Fruit fly (Drosophila melanogaster) whole organism, embryonic: ENCODE measurements around the gene CG9691.
A peak's percentile ranks its signal among the peaks of the same experiment; 100 is the strongest.

Experiments
- Asciz ChIP-seq: fragments of 200-800 bp; sonication (Bioruptor generic); optimal IDR thresholded peaks from 2 replicates; lab custom pipeline; 2017; ENCODE audit warnings: missing biosample characterization, mild to moderate bottlenecking, missing genetic modification characterization, missing genetic modification reagents
- Blimp-1 ChIP-seq: fragments of 200-800 bp; sonication (Bioruptor generic); optimal IDR thresholded peaks from 3 replicates; lab custom pipeline; 2018; ENCODE audit warnings: missing biosample characterization, missing genetic modification characterization, mild to moderate bottlenecking, moderate library complexity, missing genetic modification reagents
- CG11456 ChIP-seq: fragments of 200-800 bp; sonication (Bioruptor generic); IDR thresholded peaks from 3 replicates; pipeline ENCODE4 v1.3.6; 2022; ENCODE audit warnings: missing biosample characterization, missing genetic modification characterization
- CG11560 ChIP-seq: fragments of 200-800 bp; sonication (Bioruptor generic); IDR thresholded peaks from 3 replicates; pipeline ENCODE4 v1.3.6; 2022; ENCODE audit warnings: missing biosample characterization, missing genetic modification characterization
- CG12744 ChIP-seq: fragments of 200-800 bp; sonication (Bioruptor generic); optimal IDR thresholded peaks from 2 replicates; lab custom pipeline; 2016; ENCODE audit warnings: missing biosample characterization, missing genetic modification characterization
- CG12769 ChIP-seq: fragments of 200-800 bp; sonication (Bioruptor generic); optimal IDR thresholded peaks from 2 replicates; lab custom pipeline; 2019; ENCODE audit warnings: missing biosample characterization, mild to moderate bottlenecking, missing genetic modification characterization, moderate library complexity
- CG13424 ChIP-seq: fragments of 200-800 bp; sonication (Bioruptor generic); optimal IDR thresholded peaks from 2 replicates; lab custom pipeline; 2019; ENCODE audit warnings: missing biosample characterization, mild to moderate bottlenecking, missing genetic modification characterization, moderate library complexity
- CG18764 ChIP-seq: fragments of 200-800 bp; sonication (Bioruptor generic); optimal IDR thresholded peaks from 3 replicates; lab custom pipeline; 2016; ENCODE audit warnings: missing biosample characterization, missing genetic modification characterization
- CG2116 ChIP-seq: fragments of 200-800 bp; sonication (Bioruptor generic); optimal IDR thresholded peaks from 3 replicates; lab custom pipeline; 2018; ENCODE audit warnings: missing biosample characterization, mild to moderate bottlenecking, missing genetic modification characterization
- CG2889 ChIP-seq: fragments of 200-800 bp; sonication (Bioruptor generic); IDR thresholded peaks from 3 replicates; pipeline ENCODE4 v1.3.6; 2022; ENCODE audit warnings: missing biosample characterization, missing genetic modification characterization
- CG31365 ChIP-seq: fragments of 200-800 bp; sonication (Bioruptor generic); optimal IDR thresholded peaks from 2 replicates; lab custom pipeline; 2018; ENCODE audit warnings: missing biosample characterization, mild to moderate bottlenecking, missing genetic modification characterization
- CG31388 ChIP-seq: fragments of 200-800 bp; sonication (Bioruptor generic); optimal IDR thresholded peaks from 2 replicates; lab custom pipeline; 2016; ENCODE audit warnings: missing biosample characterization, missing genetic modification characterization
- CG3407 ChIP-seq: fragments of 200-800 bp; sonication (Bioruptor generic); optimal IDR thresholded peaks from 2 replicates; lab custom pipeline; 2018; ENCODE audit warnings: missing biosample characterization, mild to moderate bottlenecking, missing genetic modification characterization
- CG4707 ChIP-seq: fragments of 200-800 bp; sonication (Bioruptor generic); optimal IDR thresholded peaks from 2 replicates; lab custom pipeline; 2018; ENCODE audit warnings: missing biosample characterization, mild to moderate bottlenecking, missing genetic modification characterization, moderate library complexity
- CG6683 ChIP-seq: fragments of 200-800 bp; sonication (Bioruptor generic); optimal IDR thresholded peaks from 2 replicates; lab custom pipeline; 2017; ENCODE audit warnings: missing biosample characterization, mild to moderate bottlenecking, missing genetic modification characterization, missing genetic modification reagents
- CG7372 ChIP-seq: fragments of 200-800 bp; sonication (Bioruptor generic); IDR thresholded peaks from 2 replicates; pipeline ENCODE4 v1.3.6; 2022; ENCODE audit warnings: missing biosample characterization, missing genetic modification characterization
- CG7745 ChIP-seq: fragments of 200-800 bp; sonication (Bioruptor generic); optimal IDR thresholded peaks from 2 replicates; lab custom pipeline; 2018; ENCODE audit warnings: missing biosample characterization, mild to moderate bottlenecking, missing genetic modification characterization, moderate library complexity
- CG8924 ChIP-seq: fragments of 200-800 bp; optimal IDR thresholded peaks from 3 replicates; lab custom pipeline; 2019; ENCODE audit warnings: missing biosample characterization, mild to moderate bottlenecking, missing genetic modification characterization, moderate library complexity
- CHES-1-like ChIP-seq: fragments of 200-800 bp; sonication (Bioruptor generic); optimal IDR thresholded peaks from 2 replicates; lab custom pipeline; 2016; ENCODE audit warnings: missing biosample characterization, missing genetic modification characterization
- Dip2 ChIP-seq: fragments of 200-800 bp; sonication (Bioruptor generic); IDR thresholded peaks from 2 replicates; pipeline ENCODE4 v1.3.6; 2022; ENCODE audit warnings: missing biosample characterization, missing genetic modification characterization
- Dp ChIP-seq: fragments of 200-800 bp; sonication (Bioruptor generic); optimal IDR thresholded peaks from 2 replicates; lab custom pipeline; 2018; ENCODE audit warnings: missing biosample characterization, mild to moderate bottlenecking, missing genetic modification characterization, moderate library complexity
- E2f2 ChIP-seq: fragments of 200-800 bp; sonication (Bioruptor generic); IDR thresholded peaks from 2 replicates; pipeline ENCODE4 v1.3.6; 2022; ENCODE audit warnings: missing biosample characterization, missing genetic modification characterization
- ERR ChIP-seq: fragments of 200-800 bp; sonication (Bioruptor generic); optimal IDR thresholded peaks from 2 replicates; lab custom pipeline; 2016; ENCODE audit warnings: missing biosample characterization, missing genetic modification characterization
- Fer1 ChIP-seq: fragments of 200-800 bp; sonication (Bioruptor generic); optimal IDR thresholded peaks from 2 replicates; lab custom pipeline; 2017; ENCODE audit warnings: missing biosample characterization, mild to moderate bottlenecking, missing genetic modification characterization
- Fer2 ChIP-seq: fragments of 200-800 bp; sonication (Bioruptor generic); optimal IDR thresholded peaks from 2 replicates; lab custom pipeline; 2018; ENCODE audit warnings: missing biosample characterization, mild to moderate bottlenecking, missing genetic modification characterization, moderate library complexity
- Fer3 ChIP-seq: fragments of 200-800 bp; sonication (Bioruptor generic); optimal IDR thresholded peaks from 2 replicates; lab custom pipeline; 2018; ENCODE audit warnings: missing biosample characterization, mild to moderate bottlenecking, missing genetic modification characterization, moderate library complexity
- Hey ChIP-seq: fragments of 200-800 bp; sonication (Bioruptor generic); optimal IDR thresholded peaks from 3 replicates; lab custom pipeline; 2018; ENCODE audit warnings: missing biosample characterization, mild to moderate bottlenecking, missing genetic modification characterization
- Hr39 ChIP-seq: fragments of >200 bp; optimal IDR thresholded peaks from 2 replicates; lab custom pipeline; 2017
- MBD-R2 ChIP-seq: fragments of 200-800 bp; sonication (Bioruptor generic); IDR thresholded peaks from 2 replicates; pipeline ENCODE4 v1.3.6; 2022; ENCODE audit warnings: missing biosample characterization, missing genetic modification characterization
- Meics ChIP-seq: fragments of 200-800 bp; sonication (Bioruptor generic); optimal IDR thresholded peaks from 2 replicates; lab custom pipeline; 2017; ENCODE audit warnings: missing biosample characterization, mild to moderate bottlenecking, missing genetic modification characterization
- Sox100B ChIP-seq: fragments of 200-800 bp; sonication (Bioruptor generic); optimal IDR thresholded peaks from 3 replicates; lab custom pipeline; 2018; ENCODE audit warnings: missing biosample characterization, mild to moderate bottlenecking, missing genetic modification characterization
- Ssrp ChIP-seq: fragments of 200-800 bp; sonication (Bioruptor generic); optimal IDR thresholded peaks from 2 replicates; lab custom pipeline; 2018; ENCODE audit warnings: missing biosample characterization, mild to moderate bottlenecking, missing genetic modification characterization, moderate library complexity
- TFAM ChIP-seq: fragments of 200-800 bp; sonication (Bioruptor generic); optimal IDR thresholded peaks from 2 replicates; lab custom pipeline; 2017; ENCODE audit warnings: missing biosample characterization, missing genetic modification characterization, inconsistent platforms
- ab ChIP-seq: fragments of 200-800 bp; sonication (Bioruptor generic); optimal IDR thresholded peaks from 2 replicates; lab custom pipeline; 2016; ENCODE audit warnings: missing biosample characterization, missing genetic modification characterization
- amos ChIP-seq: fragments of 200-800 bp; sonication (Bioruptor generic); IDR thresholded peaks from 2 replicates; pipeline ENCODE4 v1.3.6; 2022; ENCODE audit warnings: missing biosample characterization, missing genetic modification characterization; ENCODE audit not compliant: partially characterized antibody
- ash1 ChIP-seq: fragments of 200-800 bp; sonication (Bioruptor generic); optimal IDR thresholded peaks from 2 replicates; lab custom pipeline; 2018; ENCODE audit warnings: missing biosample characterization, mild to moderate bottlenecking, missing genetic modification characterization
- ato ChIP-seq: fragments of 200-800 bp; sonication (Bioruptor generic); IDR thresholded peaks from 2 replicates; pipeline ENCODE4 v1.3.6; 2022; ENCODE audit warnings: missing biosample characterization, missing genetic modification characterization; ENCODE audit not compliant: partially characterized antibody
- az2 ChIP-seq: fragments of 200-800 bp; sonication (Bioruptor generic); optimal IDR thresholded peaks from 3 replicates; lab custom pipeline; 2016; ENCODE audit warnings: missing biosample characterization, missing genetic modification characterization
- fd64A ChIP-seq: fragments of 200-800 bp; sonication (Bioruptor generic); optimal IDR thresholded peaks from 3 replicates; lab custom pipeline; 2018; ENCODE audit warnings: missing biosample characterization, mild to moderate bottlenecking, missing genetic modification characterization
- fd96Cb ChIP-seq: fragments of 200-800 bp; sonication (Bioruptor generic); optimal IDR thresholded peaks from 2 replicates; lab custom pipeline; 2018; ENCODE audit warnings: missing biosample characterization, mild to moderate bottlenecking, missing genetic modification characterization, moderate library complexity
- h ChIP-seq: fragments of >200 bp; optimal IDR thresholded peaks from 2 replicates; lab custom pipeline; 2017
- lov ChIP-seq, 2 experiments: fragments of 200-800 bp in 1 of 2; fragments of >200 bp in 1 of 2; sonication (Bioruptor generic) in 1 of 2; IDR thresholded peaks in 1 of 2; optimal IDR thresholded peaks in 1 of 2; 2 replicates in 1 of 2; 3 replicates in 1 of 2; pipeline versions ENCODE4 v1.3.6 to Lab custom; 2017 to 2022; ENCODE audit warnings: missing biosample characterization in 1 of 2, missing genetic modification characterization in 1 of 2
- luna ChIP-seq: fragments of 200-800 bp; sonication (Bioruptor generic); optimal IDR thresholded peaks from 2 replicates; lab custom pipeline; 2016; ENCODE audit warnings: missing biosample characterization, missing genetic modification characterization
- phol ChIP-seq: fragments of 200-800 bp; sonication (Bioruptor generic); optimal IDR thresholded peaks from 3 replicates; lab custom pipeline; 2018; ENCODE audit warnings: missing biosample characterization, mild to moderate bottlenecking, missing genetic modification characterization, moderate library complexity
- run ChIP-seq: fragments of 200-800 bp; sonication (Bioruptor generic); optimal IDR thresholded peaks from 3 replicates; lab custom pipeline; 2018; ENCODE audit warnings: missing biosample characterization, mild to moderate bottlenecking, missing genetic modification characterization
- salm ChIP-seq: fragments of 200-800 bp; sonication (Bioruptor generic); optimal IDR thresholded peaks from 2 replicates; lab custom pipeline; 2018; ENCODE audit warnings: missing biosample characterization, mild to moderate bottlenecking, missing genetic modification characterization
- shn ChIP-seq: fragments of 200-800 bp; sonication (Bioruptor generic); optimal IDR thresholded peaks from 3 replicates; lab custom pipeline; 2016; ENCODE audit warnings: missing biosample characterization, missing genetic modification characterization
- so ChIP-seq: fragments of 200-800 bp; sonication (Bioruptor generic); IDR thresholded peaks from 3 replicates; pipeline ENCODE4 v1.3.6; 2022; ENCODE audit warnings: missing biosample characterization, missing genetic modification characterization
- tio ChIP-seq: fragments of 200-800 bp; sonication (Bioruptor generic); optimal IDR thresholded peaks from 2 replicates; lab custom pipeline; 2017; ENCODE audit warnings: missing biosample characterization, missing genetic modification characterization, inconsistent platforms
- zf30C ChIP-seq: fragments of 200-800 bp; sonication (Bioruptor generic); optimal IDR thresholded peaks from 3 replicates; lab custom pipeline; 2018; ENCODE audit warnings: missing biosample characterization, mild to moderate bottlenecking, missing genetic modification characterization

CG9691 gene

DNA sequence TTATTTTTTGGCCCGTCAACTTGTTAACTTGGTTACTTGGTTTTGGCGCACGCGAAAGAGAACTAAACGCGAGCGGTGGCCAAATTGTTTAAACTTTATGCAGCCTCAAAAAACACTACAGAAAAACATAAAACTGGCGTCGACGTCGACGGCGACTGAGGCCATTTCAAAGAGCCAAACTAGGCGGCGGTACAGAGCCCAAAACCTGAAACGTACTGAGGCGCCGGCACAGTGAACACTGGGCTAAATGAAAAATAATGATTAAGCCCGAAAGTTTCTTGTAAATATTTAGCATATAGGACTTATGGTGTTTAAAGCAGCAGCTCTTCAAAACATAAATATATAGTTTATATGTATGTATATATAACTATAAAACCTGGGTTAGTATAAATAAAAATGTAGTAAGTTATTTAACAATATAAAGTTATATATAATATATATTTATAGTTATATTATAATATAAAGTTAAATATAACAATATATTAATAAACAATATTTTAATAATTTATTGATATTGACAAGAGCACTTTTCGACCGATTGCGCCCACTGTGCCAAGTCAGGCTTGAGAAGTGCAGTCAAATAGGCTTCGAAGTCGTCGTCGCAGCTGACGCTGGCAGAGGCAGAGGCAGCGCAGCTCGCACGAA lies 15.4 kb downstream of the CG9691 start, which contains the start of gene CG15249 (continued):
- TF ChIP-seq CG4707 (GFP tag; lab: Kevin White, UChicago): no peak
- TF ChIP-seq CG6683 (GFP tag; lab: Kevin White, UChicago): no peak
- no peak for TF ChIP-seq ato (GFP tag; lab: Robert Waterston, UW)
- TF ChIP-seq shn (GFP tag; lab: Kevin White, UChicago): no peak
- no peak for TF ChIP-seq lov (optimal IDR thresholded peaks at IDR 0.05; lab: Kevin White, UChicago)
- no peak for TF ChIP-seq lov (GFP tag; IDR thresholded peaks at IDR 0.05; lab: Robert Waterston, UW)
- TF ChIP-seq CG12769 (tag; lab: Kevin White, UChicago): no peak
- TF ChIP-seq fd64A (GFP tag; lab: Kevin White, UChicago): no peak
- no peak for TF ChIP-seq TFAM (GFP tag; lab: Kevin White, UChicago)
- peak; percentile 33; the same call in 1 of the 2 replicates for TF ChIP-seq E2f2 (GFP tag; lab: Robert Waterston, UW)
- TF ChIP-seq Hr39 (lab: Kevin White, UChicago): no peak
- TF ChIP-seq Fer3 (tag; lab: Kevin White, UChicago): no peak
- peak; percentile 74 for TF ChIP-seq CG8924 (tag; lab: Kevin White, UChicago)
- peak; percentile 51 for TF ChIP-seq Asciz
- no peak for TF ChIP-seq CG2116
- no peak for TF ChIP-seq Dp (GFP tag; lab: Kevin White, UChicago)
- no peak for TF ChIP-seq CG7372 (GFP tag; lab: Robert Waterston, UW)
- no peak for TF ChIP-seq ab (GFP tag; lab: Kevin White, UChicago)
- TF ChIP-seq CG11560 (tag; lab: Robert Waterston, UW): no peak
- no peak for TF ChIP-seq CG2889 (GFP tag; lab: Robert Waterston, UW)
- peak; percentile 56 for TF ChIP-seq fd96Cb (tag; lab: Kevin White, UChicago)
- TF ChIP-seq ERR (GFP tag; lab: Kevin White, UChicago): no peak
- TF ChIP-seq CG3407 (GFP tag; lab: Kevin White, UChicago): peak; percentile 29
- TF ChIP-seq Dip2: no peak
- no peak for TF ChIP-seq amos (GFP tag; lab: Robert Waterston, UW)
- no peak for TF ChIP-seq CG31388 (GFP tag; lab: Kevin White, UChicago)
- no peak for TF ChIP-seq luna
- no peak for TF ChIP-seq CG11456
- TF ChIP-seq Hey: no peak
- no peak for TF ChIP-seq tio (GFP tag; lab: Kevin White, UChicago)
- no peak for TF ChIP-seq az2
- no peak for TF ChIP-seq h (lab: Kevin White, UChicago)
- no peak for TF ChIP-seq zf30C (GFP tag; lab: Kevin White, UChicago)
- TF ChIP-seq Fer1 (GFP tag; lab: Kevin White, UChicago): peak; percentile 54
- TF ChIP-seq ash1: no peak
- TF ChIP-seq CG18764: no peak
- TF ChIP-seq Sox100B (GFP tag; lab: Kevin White, UChicago): peak; percentile 84
- TF ChIP-seq Meics (GFP tag; lab: Kevin White, UChicago): peak; percentile 42
- TF ChIP-seq Ssrp (tag; lab: Kevin White, UChicago): peak; percentile 67
- no peak for TF ChIP-seq Fer2 (tag; lab: Kevin White, UChicago)
- peak; percentile 58 for TF ChIP-seq run (tag; lab: Kevin White, UChicago)
- TF ChIP-seq Blimp-1 (GFP tag; lab: Kevin White, UChicago): peak; percentile 66
- TF ChIP-seq so: peak; percentile 49; the same call in 1 of the 3 replicates
- peak; percentile 45 for TF ChIP-seq salm (tag; lab: Kevin White, UChicago)
- no peak for TF ChIP-seq CG31365 (tag; lab: Kevin White, UChicago)
- no peak for TF ChIP-seq CHES-1-like (GFP tag; lab: Kevin White, UChicago)
- peak; percentile 81 for TF ChIP-seq CG13424 (tag; lab: Kevin White, UChicago)
- no peak for TF ChIP-seq CG7745 (tag; lab: Kevin White, UChicago)
- no peak for TF ChIP-seq MBD-R2 (GFP tag; lab: Robert Waterston, UW)
- TF ChIP-seq phol (tag; lab: Kevin White, UChicago): peak; percentile 68
- no peak for TF ChIP-seq CG12744
